Worm (Caenorhabditis elegans) whole organism, L4/young adult: Measurements from ENCODE around the gene idpb-4.

Experiments used
- W03F9.2 ChIP-seq: fragments of 150-350 bp; optimal IDR thresholded peaks from 2 replicates; lab custom pipeline; 2014; ENCODE audit warnings: missing biosample characterization, missing genetic modification characterization
- dao-5 ChIP-seq: sonication (generic microtip); optimal IDR thresholded peaks from 2 replicates; lab custom pipeline; 2016; ENCODE audit warnings: missing genotype, missing genetic modification characterization, moderate library complexity, missing compliant biosample characterization
- him-1 ChIP-seq: sonication (generic microtip); optimal IDR thresholded peaks from 2 replicates; lab custom pipeline; 2016; ENCODE audit warnings: missing genotype, missing genetic modification reagents, missing genetic modification characterization, missing compliant biosample characterization

The idpb-4 gene

ce11 chrII:8742972-8743371, 5.6 kb upstream of the idpb-4 start:
- no peak for TF ChIP-seq dao-5 (tag; lab: Kevin White, UChicago)
- TF ChIP-seq W03F9.2 (tag; lab: Kevin White, UChicago): no peak
- no peak for TF ChIP-seq him-1 (tag; lab: Kevin White, UChicago)

ce11 chrII:8742006-8742847, 4.9 kb upstream of the idpb-4 start:
- TF ChIP-seq W03F9.2 (tag; lab: Kevin White, UChicago) (no peak), dao-5 (tag; lab: Kevin White, UChicago) (no peak), him-1 (tag; lab: Kevin White, UChicago) (no peak)

ce11 chrII:8741277-8741676, 3.9 kb upstream of the idpb-4 start:
- no peak for TF ChIP-seq him-1 (tag; lab: Kevin White, UChicago)
- no peak for TF ChIP-seq W03F9.2 (tag; lab: Kevin White, UChicago)

ce11 chrII:8740326-8740949, 3.1 kb upstream of the idpb-4 start:
- TF ChIP-seq dao-5 (tag; lab: Kevin White, UChicago): no peak
- TF ChIP-seq him-1 (tag; lab: Kevin White, UChicago): no peak
- no peak for TF ChIP-seq W03F9.2 (tag; lab: Kevin White, UChicago)

- TF ChIP-seq W03F9.2 (tag; lab: Kevin White, UChicago): no peak
- TF ChIP-seq him-1 (tag; lab: Kevin White, UChicago): no peak
- TF ChIP-seq dao-5 (tag; lab: Kevin White, UChicago): no peak
Measured at ce11 chrII:8738955-8739354, 1.6 kb upstream of the idpb-4 start.

ce11 chrII:8738244-8738643, 888 bp upstream of the idpb-4 start:
- TF ChIP-seq dao-5 (tag; lab: Kevin White, UChicago) (no peak), him-1 (tag; lab: Kevin White, UChicago) (no peak), W03F9.2 (tag; lab: Kevin White, UChicago) (no peak)

- no peak for TF ChIP-seq W03F9.2 (tag; lab: Kevin White, UChicago)
- TF ChIP-seq him-1 (tag; lab: Kevin White, UChicago): no peak
- TF ChIP-seq dao-5 (tag; lab: Kevin White, UChicago): no peak
Measured at ce11 chrII:8733627-8734026, 3.7 kb downstream of the idpb-4 start.

ce11 chrII:8732339-8733100, 4.8 kb downstream of the idpb-4 start, which contains the start of gene rol-6:
rol-6 (plus strand) TSS chrII:8733050.
- TF ChIP-seq dao-5 (tag; lab: Kevin White, UChicago) (no peak), him-1 (tag; lab: Kevin White, UChicago) (no peak), W03F9.2 (tag; lab: Kevin White, UChicago) (no peak)

ce11 chrII:8731736-8732229, 5.6 kb downstream of the idpb-4 start:
- TF ChIP-seq W03F9.2 (tag; lab: Kevin White, UChicago) (no peak), him-1 (tag; lab: Kevin White, UChicago) (no peak), dao-5 (tag; lab: Kevin White, UChicago) (no peak)

ce11 chrII:8730960-8731693, 6.2 kb downstream of the idpb-4 start:
- TF ChIP-seq dao-5 (tag; lab: Kevin White, UChicago) (no peak), W03F9.2 (tag; lab: Kevin White, UChicago) (no peak), him-1 (tag; lab: Kevin White, UChicago) (no peak)

ce11 chrII:8730281-8730680, 7.1 kb downstream of the idpb-4 start:
- no peak for TF ChIP-seq him-1 (tag; lab: Kevin White, UChicago)
- TF ChIP-seq dao-5 (tag; lab: Kevin White, UChicago): no peak
- no peak for TF ChIP-seq W03F9.2 (tag; lab: Kevin White, UChicago)

- TF ChIP-seq him-1 (tag; lab: Kevin White, UChicago) (no peak), W03F9.2 (tag; lab: Kevin White, UChicago) (no peak), dao-5 (tag; lab: Kevin White, UChicago) (no peak)
Measured at ce11 chrII:8726700-8727099, 10.7 kb downstream of the idpb-4 start, which contains the start of gene T01B7.9. T01B7.9 (minus strand) TSS chrII:8726800.
